Worm (Caenorhabditis elegans): ENCODE data around the gene bus-8A.

Gene bus-8A

ce11 chrX:5479876-5480580 lies 12.7 kb upstream of the bus-8A start (continued):
- TF ChIP-seq nhr-71 (tag; optimal IDR thresholded peaks at IDR 0.05) (peak; percentile 50), lin-13 (GFP tag; optimal IDR thresholded peaks at IDR 0.05) (no peak), nhr-77 (tag; optimal IDR thresholded peaks at IDR 0.05) (no peak), jun-1 (tag; optimal IDR thresholded peaks at IDR 0.05) (peak; percentile 58), irx-1 (tag; optimal IDR thresholded peaks at IDR 0.05) (no peak), unc-130 (tag; optimal IDR thresholded peaks at IDR 0.05) (no peak), swsn-7 (tag; optimal IDR thresholded peaks at IDR 0.05) (no peak), mef-2 (tag; optimal IDR thresholded peaks at IDR 0.05) (no peak), nhr-19 (GFP tag; conservative IDR thresholded peaks at IDR 0.05) (0 out of 2 replicates have a peak, but pooled peaks have one; percentile 5), ceh-82 (tag; optimal IDR thresholded peaks at IDR 0.05) (no peak), ztf-11 (tag; optimal IDR thresholded peaks at IDR 0.05) (no peak), grh-1 (GFP tag; IDR thresholded peaks at IDR 0.05) (no peak), nhr-20 (tag; optimal IDR thresholded peaks at IDR 0.05) (peak; percentile 36), hlh-17 (GFP tag; optimal IDR thresholded peaks at IDR 0.05; ENCODE audit: borderline replicate concordance) (no peak), elt-3 (tag; optimal IDR thresholded peaks at IDR 0.05) (peak in 2 of 6 experiments; percentile 12 to 36), nhr-85 (tag) (peak; percentile 82), lin-14 (GFP tag; optimal IDR thresholded peaks at IDR 0.05) (peak; percentile 34), snu-23 (GFP tag; optimal IDR thresholded peaks at IDR 0.05) (peak; percentile 11), zag-1 (tag; optimal IDR thresholded peaks at IDR 0.05) (no peak), efl-3 (GFP tag; optimal IDR thresholded peaks at IDR 0.05) (no peak), skn-1 (tag; optimal IDR thresholded peaks at IDR 0.05) (peak; percentile 8), elt-2 (tag; optimal IDR thresholded peaks at IDR 0.05) (peak; percentile 59), ceh-88 (GFP tag; IDR thresholded peaks at IDR 0.05) (no peak), ceh-90 (tag; optimal IDR thresholded peaks at IDR 0.05) (no peak), mep-1 (tag; optimal IDR thresholded peaks at IDR 0.05) (peak; percentile 46), ets-5 (GFP tag; IDR thresholded peaks at IDR 0.05) (no peak)

DNA sequence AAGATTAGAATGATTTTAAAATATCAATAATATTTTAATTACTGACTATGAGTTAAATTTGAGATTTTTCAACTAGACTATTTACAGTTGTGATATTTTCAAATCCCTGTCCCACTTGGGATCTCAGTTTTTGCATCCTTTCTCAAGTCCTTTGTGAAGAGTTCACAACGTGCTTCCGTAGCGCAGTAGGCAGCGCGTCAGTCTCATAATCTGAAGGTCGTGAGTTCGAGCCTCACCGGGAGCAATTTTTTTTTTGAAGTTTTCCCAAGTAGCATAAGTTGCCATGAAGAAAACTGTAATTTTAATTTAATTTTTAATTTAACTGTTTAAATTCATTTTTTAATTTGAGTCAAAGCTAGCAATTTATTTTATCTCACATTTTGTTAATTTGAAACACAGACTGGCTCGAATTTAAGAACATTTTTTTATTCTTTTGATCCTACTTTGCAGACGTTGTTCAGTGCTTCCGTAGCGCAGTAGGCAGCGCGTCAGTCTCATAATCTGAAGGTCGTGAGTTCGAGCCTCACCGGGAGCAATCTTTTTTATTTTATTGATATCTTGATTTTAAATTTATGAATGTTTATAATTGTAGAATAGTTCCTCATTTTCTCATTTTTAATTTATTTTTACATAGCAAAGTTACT lies 7.3 kb upstream of the bus-8A start:
- TF ChIP-seq mdl-1 (tag; optimal IDR thresholded peaks at IDR 0.05) (peak in 1 of 2 experiments; percentile 36), nhr-19 (GFP tag; conservative IDR thresholded peaks at IDR 0.05) (peak; percentile 27), irx-1 (tag; optimal IDR thresholded peaks at IDR 0.05) (peak; percentile 15), lin-14 (GFP tag; optimal IDR thresholded peaks at IDR 0.05) (peak; percentile 42), nhr-84 (tag; optimal IDR thresholded peaks at IDR 0.05) (no peak), nhr-20 (tag; optimal IDR thresholded peaks at IDR 0.05) (peak; percentile 44), mab-9 (GFP tag; IDR thresholded peaks at IDR 0.05) (no peak), xbp-1 (tag; optimal IDR thresholded peaks at IDR 0.05) (peak; percentile 1), nhr-47 (tag; optimal IDR thresholded peaks at IDR 0.05) (peak; percentile 23), nhr-77 (tag; optimal IDR thresholded peaks at IDR 0.05) (peak; percentile 4), F16B12.6 (tag; optimal IDR thresholded peaks at IDR 0.05) (no peak), lin-35 (GFP tag; optimal IDR thresholded peaks at IDR 0.05) (peak in 1 of 2 experiments; percentile 24), zip-4 (GFP tag; optimal IDR thresholded peaks at IDR 0.05) (no peak), egl-13 (tag; optimal IDR thresholded peaks at IDR 0.05) (no peak), ceh-88 (GFP tag; IDR thresholded peaks at IDR 0.05) (no peak), lsy-2 (tag; optimal IDR thresholded peaks at IDR 0.05) (peak in 1 of 2 experiments; percentile 19), aly-2 (tag; optimal IDR thresholded peaks at IDR 0.05) (no peak), mep-1 (tag; optimal IDR thresholded peaks at IDR 0.05) (peak; percentile 56), nhr-71 (tag; optimal IDR thresholded peaks at IDR 0.05) (peak; percentile 32), tbx-2 (tag; optimal IDR thresholded peaks at IDR 0.05) (peak; percentile 16), unc-98 (GFP tag; IDR thresholded peaks at IDR 0.05) (no peak), sptf-1 (tag; optimal IDR thresholded peaks at IDR 0.05) (no peak), rnt-1 (tag; optimal IDR thresholded peaks at IDR 0.05) (peak; percentile 55), C16A3.4 (tag; optimal IDR thresholded peaks at IDR 0.05) (peak; percentile 10), efl-1 (optimal IDR thresholded peaks at IDR 0.05) (no peak), efl-1 (GFP tag; optimal IDR thresholded peaks at IDR 0.05 in 1 of 2) (peak in 1 of 2 experiments; percentile 39), fkh-8 (tag; optimal IDR thresholded peaks at IDR 0.05) (no peak), dsc-1 (tag; optimal IDR thresholded peaks at IDR 0.05) (peak; percentile 24), swsn-7 (tag; optimal IDR thresholded peaks at IDR 0.05) (peak; percentile 39), skn-1 (tag; optimal IDR thresholded peaks at IDR 0.05) (peak; percentile 19), nhr-11 (tag; optimal IDR thresholded peaks at IDR 0.05) (no peak), snu-23 (GFP tag; optimal IDR thresholded peaks at IDR 0.05) (peak; percentile 45)

All from whole organism, L1 larva.